Fruit fly (Drosophila melanogaster): ENCODE measurements around the gene CG32590.

DNA sequence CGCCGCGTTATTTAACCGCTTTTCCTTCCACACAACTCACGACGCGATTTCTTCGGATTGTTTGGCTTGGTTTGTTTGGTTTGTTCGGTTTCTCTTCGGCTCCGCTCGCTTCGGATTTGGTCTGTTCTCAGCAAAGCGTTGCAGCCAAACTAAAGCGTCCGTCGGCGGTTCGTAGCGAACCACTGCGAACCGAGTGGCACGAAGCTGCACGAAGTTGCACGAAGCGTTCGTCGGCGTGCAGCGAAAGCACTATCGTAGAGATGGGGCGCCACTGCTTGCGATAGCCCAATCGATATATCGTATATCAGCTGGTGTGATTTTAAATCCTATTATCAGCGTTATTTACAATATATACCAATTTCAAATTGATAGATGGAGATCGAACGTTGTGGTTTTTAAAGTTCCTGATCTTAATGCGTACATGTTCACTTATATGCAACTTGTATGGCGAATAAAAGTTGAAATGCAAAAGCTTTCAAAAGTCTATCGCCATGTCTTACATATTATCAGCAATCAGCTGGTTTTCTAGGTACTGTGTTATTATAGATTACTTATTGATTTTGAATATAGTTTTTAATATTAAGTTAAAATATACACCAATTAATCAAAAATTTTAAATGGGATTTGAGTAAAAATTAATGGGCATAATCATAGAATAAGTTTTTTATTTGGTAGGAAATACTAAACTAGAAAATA is 12.8 kb downstream of the CG32590 start, which contains the start of gene rut:
- TF ChIP-seq Crg-1 (GFP tag; optimal IDR thresholded peaks at IDR 0.05) (no peak), Clk (GFP tag; optimal IDR thresholded peaks at IDR 0.05) (no peak), CG33017 (tag; optimal IDR thresholded peaks at IDR 0.05) (no peak), Hr96 (GFP tag; optimal IDR thresholded peaks at IDR 0.05) (no peak), kay (GFP tag; ENCODE audit: borderline replicate concordance) (no peak), tj (GFP tag; optimal IDR thresholded peaks at IDR 0.05) (peak; percentile 39), pad (GFP tag; optimal IDR thresholded peaks at IDR 0.05) (peak; percentile 16), CG7101 (tag; optimal IDR thresholded peaks at IDR 0.05) (no peak), toe (GFP tag; optimal IDR thresholded peaks at IDR 0.05) (no peak), cic (GFP tag; optimal IDR thresholded peaks at IDR 0.05) (peak; percentile 24)

Data from whole organism, adult.